Fruit fly (Drosophila melanogaster) whole organism, embryonic: ENCODE results near the gene CG14960.

Experiments used
- BEAF-32 ChIP-seq: fragments of 200-800 bp; sonication (Bioruptor generic); optimal IDR thresholded peaks from 3 replicates; lab custom pipeline; 2017; ENCODE audit warnings: missing biosample characterization, missing genetic modification characterization, mild to moderate bottlenecking, moderate library complexity, missing genetic modification reagents
- Blimp-1 ChIP-seq: fragments of 200-800 bp; sonication (Bioruptor generic); optimal IDR thresholded peaks from 3 replicates; lab custom pipeline; 2018; ENCODE audit warnings: missing biosample characterization, missing genetic modification characterization, mild to moderate bottlenecking, moderate library complexity, missing genetic modification reagents
- CG10274 ChIP-seq: fragments of 200-800 bp; sonication (Bioruptor generic); optimal IDR thresholded peaks from 3 replicates; lab custom pipeline; 2017; ENCODE audit warnings: missing biosample characterization, mild to moderate bottlenecking, missing genetic modification characterization
- CG10543 ChIP-seq: fragments of 200-800 bp; sonication (Bioruptor generic); optimal IDR thresholded peaks from 3 replicates; lab custom pipeline; 2017; ENCODE audit warnings: missing biosample characterization, mild to moderate bottlenecking, missing genetic modification characterization, moderate library complexity
- CG11504 ChIP-seq: fragments of 200-800 bp; sonication (Bioruptor generic); optimal IDR thresholded peaks from 3 replicates; lab custom pipeline; 2019; ENCODE audit warnings: missing biosample characterization, mild to moderate bottlenecking, missing genetic modification characterization, moderate library complexity
- CG12299 ChIP-seq: fragments of 200-800 bp; sonication (Bioruptor generic); optimal IDR thresholded peaks from 2 replicates; lab custom pipeline; 2018; ENCODE audit warnings: missing biosample characterization, mild to moderate bottlenecking, missing genetic modification characterization
- CG12391 ChIP-seq: fragments of 200-800 bp; sonication (Bioruptor generic); optimal IDR thresholded peaks from 3 replicates; lab custom pipeline; 2018; ENCODE audit warnings: missing biosample characterization, mild to moderate bottlenecking, missing genetic modification characterization, moderate library complexity
- CG15601 ChIP-seq: fragments of 200-800 bp; sonication (Bioruptor generic); optimal IDR thresholded peaks from 3 replicates; lab custom pipeline; 2019; ENCODE audit warnings: missing biosample characterization, mild to moderate bottlenecking, missing genetic modification characterization, moderate library complexity
- CG16863 ChIP-seq: fragments of 200-800 bp; sonication (Bioruptor generic); optimal IDR thresholded peaks from 3 replicates; lab custom pipeline; 2016; ENCODE audit warnings: missing biosample characterization, missing genetic modification characterization
- CG17186 ChIP-seq: fragments of 200-800 bp; sonication (Bioruptor generic); optimal IDR thresholded peaks from 3 replicates; lab custom pipeline; 2017; ENCODE audit warnings: missing biosample characterization, missing genetic modification reagents, missing genetic modification characterization
- CG18599 ChIP-seq: fragments of 200-800 bp; sonication (Bioruptor generic); optimal IDR thresholded peaks from 3 replicates; lab custom pipeline; 2017; ENCODE audit warnings: missing biosample characterization, missing genetic modification characterization, mild to moderate bottlenecking, moderate library complexity, missing genetic modification reagents
- CG2889 ChIP-seq: fragments of 200-800 bp; sonication (Bioruptor generic); IDR thresholded peaks from 3 replicates; pipeline ENCODE4 v1.3.6; 2022; ENCODE audit warnings: missing biosample characterization, missing genetic modification characterization
- CG30431 ChIP-seq: fragments of 200-800 bp; sonication (Bioruptor generic); optimal IDR thresholded peaks from 2 replicates; lab custom pipeline; 2017; ENCODE audit warnings: missing biosample characterization, missing genetic modification characterization
- CG31441 ChIP-seq: fragments of 200-800 bp; sonication (Bioruptor generic); IDR thresholded peaks from 2 replicates; pipeline ENCODE4 v1.3.6; 2022; ENCODE audit warnings: missing biosample characterization, missing genetic modification characterization
- CG3726 ChIP-seq: fragments of 200-800 bp; sonication (Bioruptor generic); IDR thresholded peaks from 3 replicates; pipeline ENCODE4, ENCODE4 v1.3.6; 2022; ENCODE audit warnings: missing biosample characterization, missing genetic modification characterization
- CG6272 ChIP-seq: fragments of 200-800 bp; sonication (Bioruptor generic); IDR thresholded peaks from 2 replicates; pipeline ENCODE4 v1.3.6; 2022; ENCODE audit warnings: missing biosample characterization, missing genetic modification characterization
- CG6683 ChIP-seq: fragments of 200-800 bp; sonication (Bioruptor generic); optimal IDR thresholded peaks from 2 replicates; lab custom pipeline; 2017; ENCODE audit warnings: missing biosample characterization, mild to moderate bottlenecking, missing genetic modification characterization, missing genetic modification reagents
- CG7372 ChIP-seq: fragments of 200-800 bp; sonication (Bioruptor generic); IDR thresholded peaks from 2 replicates; pipeline ENCODE4 v1.3.6; 2022; ENCODE audit warnings: missing biosample characterization, missing genetic modification characterization
- CG7839 ChIP-seq: fragments of 200-800 bp; sonication (Bioruptor generic); optimal IDR thresholded peaks from 3 replicates; lab custom pipeline; 2018; ENCODE audit warnings: missing biosample characterization, mild to moderate bottlenecking, missing genetic modification characterization, moderate library complexity
- CG8290 ChIP-seq, 3 experiments: fragments of 200-800 bp; sonication (Bioruptor generic); optimal IDR thresholded peaks; 2 replicates each; lab custom pipeline; 2016 to 2019; ENCODE audit warnings: missing biosample characterization in 3 of 3, missing genetic modification characterization in 3 of 3, mild to moderate bottlenecking in 2 of 3, moderate library complexity in 1 of 3
- CG8388 ChIP-seq: fragments of 200-800 bp; sonication (Bioruptor generic); optimal IDR thresholded peaks from 2 replicates; lab custom pipeline; 2019; ENCODE audit warnings: missing biosample characterization, mild to moderate bottlenecking, missing genetic modification characterization, moderate library complexity
- CG8478 ChIP-seq: fragments of >200 bp; optimal IDR thresholded peaks from 2 replicates; lab custom pipeline; 2018
- CG9727 ChIP-seq: fragments of 200-800 bp; sonication (Bioruptor generic); optimal IDR thresholded peaks from 3 replicates; lab custom pipeline; 2017; ENCODE audit warnings: missing biosample characterization, mild to moderate bottlenecking, missing genetic modification characterization
- CG9797 ChIP-seq: fragments of 200-800 bp; sonication (Bioruptor generic); optimal IDR thresholded peaks from 3 replicates; lab custom pipeline; 2018; ENCODE audit warnings: missing biosample characterization, mild to moderate bottlenecking, missing genetic modification characterization
- CTCF ChIP-seq: fragments of 200-800 bp; sonication (Bioruptor generic); optimal IDR thresholded peaks from 2 replicates; lab custom pipeline; 2017; ENCODE audit warnings: missing biosample characterization, mild to moderate bottlenecking, missing genetic modification characterization, moderate library complexity
- Drgx ChIP-seq: fragments of 200-800 bp; sonication (Bioruptor generic); IDR thresholded peaks from 2 replicates; pipeline ENCODE4 v1.3.6; 2022; ENCODE audit warnings: missing biosample characterization, missing genetic modification characterization
- Eip74EF ChIP-seq, 2 experiments: fragments of 200-800 bp in 1 of 2; fragments of >200 bp in 1 of 2; sonication (Bioruptor generic) in 1 of 2; optimal IDR thresholded peaks; 2 replicates each; lab custom pipeline; 2017 to 2019; ENCODE audit warnings: missing biosample characterization in 2 of 2, missing genetic modification characterization in 2 of 2, mild to moderate bottlenecking in 1 of 2, moderate library complexity in 1 of 2
- Elba2 ChIP-seq: fragments of 200-800 bp; sonication (Bioruptor generic); optimal IDR thresholded peaks from 3 replicates; lab custom pipeline; 2016; ENCODE audit warnings: missing biosample characterization, missing genetic modification characterization
- HmgD ChIP-seq: fragments of 200-800 bp; sonication (Bioruptor generic); optimal IDR thresholded peaks from 3 replicates; lab custom pipeline; 2016; ENCODE audit warnings: missing biosample characterization, missing genetic modification characterization
- Neu2 ChIP-seq: fragments of 200-800 bp; sonication (Bioruptor generic); optimal IDR thresholded peaks from 3 replicates; lab custom pipeline; 2016; ENCODE audit warnings: missing biosample characterization, missing genetic modification characterization, borderline replicate concordance
- Sry-δ ChIP-seq: fragments of 200-800 bp; sonication (Bioruptor generic); optimal IDR thresholded peaks from 2 replicates; lab custom pipeline; 2016; ENCODE audit warnings: missing biosample characterization, missing genetic modification characterization
- Ssrp ChIP-seq: fragments of 200-800 bp; sonication (Bioruptor generic); optimal IDR thresholded peaks from 2 replicates; lab custom pipeline; 2018; ENCODE audit warnings: missing biosample characterization, mild to moderate bottlenecking, missing genetic modification characterization, moderate library complexity
- Taf1 ChIP-seq: fragments of 200-800 bp; sonication (Bioruptor generic); IDR thresholded peaks from 2 replicates; pipeline ENCODE4 v1.3.6; 2022; ENCODE audit warnings: missing biosample characterization, missing genetic modification characterization
- ase ChIP-seq: fragments of 200-800 bp; sonication (Bioruptor generic); IDR thresholded peaks from 3 replicates; pipeline ENCODE4 v1.3.6; 2022; ENCODE audit warnings: missing biosample characterization, missing genetic modification characterization
- az2 ChIP-seq: fragments of 200-800 bp; sonication (Bioruptor generic); optimal IDR thresholded peaks from 3 replicates; lab custom pipeline; 2016; ENCODE audit warnings: missing biosample characterization, missing genetic modification characterization
- bcd ChIP-seq: fragments of 200-800 bp; sonication (Bioruptor generic); optimal IDR thresholded peaks from 2 replicates; lab custom pipeline; 2017; ENCODE audit warnings: missing biosample characterization, mild to moderate bottlenecking, missing genetic modification characterization
- cato ChIP-seq: fragments of 200-800 bp; sonication (Bioruptor generic); optimal IDR thresholded peaks from 2 replicates; lab custom pipeline; 2016; ENCODE audit warnings: missing biosample characterization, missing genetic modification characterization, borderline replicate concordance
- dimm ChIP-seq: fragments of 200-800 bp; sonication (Bioruptor generic); IDR thresholded peaks from 2 replicates; pipeline ENCODE4 v1.3.6; 2022; ENCODE audit warnings: missing biosample characterization, missing genetic modification characterization
- dmrt11E ChIP-seq: fragments of 200-800 bp; sonication (Bioruptor generic); optimal IDR thresholded peaks from 3 replicates; lab custom pipeline; 2018; ENCODE audit warnings: missing biosample characterization, mild to moderate bottlenecking, missing genetic modification characterization, moderate library complexity
- emc ChIP-seq: fragments of 200-800 bp; sonication (Bioruptor generic); optimal IDR thresholded peaks from 2 replicates; lab custom pipeline; 2016; ENCODE audit warnings: missing biosample characterization, missing genetic modification characterization
- hth ChIP-seq: fragments of >200 bp; optimal IDR thresholded peaks from 2 replicates; lab custom pipeline; 2017; ENCODE audit warnings: inconsistent platforms
- insv ChIP-seq, 2 experiments: fragments of 200-800 bp; sonication (Bioruptor generic); optimal IDR thresholded peaks; 3 replicates each; lab custom pipeline; 2016 to 2018; ENCODE audit warnings: missing biosample characterization in 2 of 2, missing genetic modification characterization in 2 of 2
- kni ChIP-seq: fragments of 200-800 bp; sonication (Bioruptor generic); optimal IDR thresholded peaks from 3 replicates; lab custom pipeline; 2017; ENCODE audit warnings: mild to moderate bottlenecking, missing biosample characterization, missing genetic modification reagents, missing genetic modification characterization
- lbe ChIP-seq: fragments of 200-800 bp; sonication (Bioruptor generic); optimal IDR thresholded peaks from 2 replicates; lab custom pipeline; 2016; ENCODE audit warnings: missing biosample characterization, mild to moderate bottlenecking, missing genetic modification characterization
- lov ChIP-seq, 2 experiments: fragments of 200-800 bp in 1 of 2; fragments of >200 bp in 1 of 2; sonication (Bioruptor generic) in 1 of 2; IDR thresholded peaks in 1 of 2; optimal IDR thresholded peaks in 1 of 2; 2 replicates in 1 of 2; 3 replicates in 1 of 2; pipeline versions ENCODE4 v1.3.6 to Lab custom; 2017 to 2022; ENCODE audit warnings: missing biosample characterization in 1 of 2, missing genetic modification characterization in 1 of 2
- peb ChIP-seq: fragments of 200-800 bp; sonication (Bioruptor generic); IDR thresholded peaks from 2 replicates; pipeline ENCODE4 v1.3.6; 2022; ENCODE audit warnings: missing biosample characterization, missing genetic modification characterization
- pho ChIP-seq: fragments of 200-800 bp; sonication (Bioruptor generic); optimal IDR thresholded peaks from 2 replicates; lab custom pipeline; 2016; ENCODE audit warnings: missing biosample characterization, missing genetic modification characterization
- run ChIP-seq: fragments of 200-800 bp; sonication (Bioruptor generic); optimal IDR thresholded peaks from 3 replicates; lab custom pipeline; 2018; ENCODE audit warnings: missing biosample characterization, mild to moderate bottlenecking, missing genetic modification characterization
- ssp ChIP-seq: fragments of 200-800 bp; sonication (Bioruptor generic); IDR thresholded peaks from 2 replicates; pipeline ENCODE4 v1.3.6; 2022; ENCODE audit warnings: missing biosample characterization, missing genetic modification characterization
- unc-4 ChIP-seq: fragments of 200-800 bp; sonication (Bioruptor generic); IDR thresholded peaks from 2 replicates; pipeline ENCODE4 v1.3.6; 2022; ENCODE audit warnings: missing biosample characterization, missing genetic modification characterization; ENCODE audit not compliant: partially characterized antibody

CG14960 gene

dm6 chr3L:3319223-3319643, 48.4 kb downstream of the CG14960 start, which contains the start of the genes PIG-C, CG12016 and Dpm2 (continued):
- TF ChIP-seq CG12299 (tag; lab: Kevin White, UChicago) (peak; percentile 34), emc (GFP tag; lab: Kevin White, UChicago) (no peak), CG7839 (no peak), dmrt11E (tag; lab: Kevin White, UChicago) (peak; percentile 43), CG10543 (GFP tag; lab: Kevin White, UChicago) (peak; percentile 76), CG17186 (GFP tag; lab: Kevin White, UChicago) (peak; percentile 81), CG8290 (GFP tag; optimal IDR thresholded peaks at IDR 0.05; lab: Kevin White, UChicago) (peak; percentile 68), CG8290 (tag; optimal IDR thresholded peaks at IDR 0.05; lab: Kevin White, UChicago) (no peak), cato (peak; percentile 67), unc-4 (peak; percentile 98), CTCF (GFP tag; lab: Kevin White, UChicago) (no peak), kni (GFP tag; lab: Kevin White, UChicago) (no peak), CG9797 (peak; percentile 79), Sry-δ (GFP tag; lab: Kevin White, UChicago) (peak; percentile 99), Drgx (GFP tag; lab: Robert Waterston, UW) (no peak), CG10274 (no peak), insv (GFP tag; optimal IDR thresholded peaks at IDR 0.05; lab: Kevin White, UChicago) (peak in 1 of 2 experiments; percentile 55), bcd (GFP tag; lab: Kevin White, UChicago) (no peak), CG16863 (GFP tag; lab: Kevin White, UChicago) (peak; percentile 63), az2 (GFP tag; lab: Kevin White, UChicago) (peak; percentile 71), Ssrp (tag; lab: Kevin White, UChicago) (peak; percentile 64), ase (peak; percentile 50; the same call in 1 of the 3 replicates), lov (optimal IDR thresholded peaks at IDR 0.05; lab: Kevin White, UChicago) (no peak), lov (GFP tag; IDR thresholded peaks at IDR 0.05; lab: Robert Waterston, UW) (0 out of 3 replicates have a peak, but pooled peaks have one; percentile 9), BEAF-32 (peak; percentile 100), CG11504 (no peak), Taf1 (GFP tag; lab: Robert Waterston, UW) (no peak), CG31441 (GFP tag; lab: Robert Waterston, UW) (peak; percentile 69; the same call in 1 of the 2 replicates), CG30431 (GFP tag; lab: Kevin White, UChicago) (peak; percentile 19), pho (GFP tag; lab: Kevin White, UChicago) (peak; percentile 73), CG7372 (GFP tag; lab: Robert Waterston, UW) (peak; percentile 65), lbe (GFP tag; lab: Kevin White, UChicago) (peak; percentile 59), Blimp-1 (GFP tag; lab: Kevin White, UChicago) (peak; percentile 36), peb (GFP tag; lab: Robert Waterston, UW) (no peak), CG15601 (tag; lab: Kevin White, UChicago) (peak; percentile 69), CG8388 (GFP tag; lab: Kevin White, UChicago) (peak; percentile 30), CG18599 (peak; percentile 64), run (tag; lab: Kevin White, UChicago) (no peak), CG6272 (GFP tag; lab: Robert Waterston, UW) (peak; percentile 67; the same call in 1 of the 2 replicates), CG8478 (lab: Kevin White, UChicago) (no peak), hth (no peak), Neu2 (GFP tag; lab: Kevin White, UChicago) (no peak), ssp (peak; percentile 67; the same call in 1 of the 2 replicates), CG2889 (0 out of 3 replicates have a peak, but pooled peaks have one; percentile 38), CG9727 (peak; percentile 50), Elba2 (GFP tag; lab: Kevin White, UChicago) (peak; percentile 58), HmgD (peak; percentile 74), CG3726 (GFP tag; lab: Robert Waterston, UW) (no peak), Eip74EF (GFP tag; optimal IDR thresholded peaks at IDR 0.05; lab: Kevin White, UChicago) (no peak), CG12391 (tag; lab: Kevin White, UChicago) (peak; percentile 84), CG6683 (GFP tag; lab: Kevin White, UChicago) (no peak), dimm (GFP tag; lab: Robert Waterston, UW) (no peak)
